Fruit fly (Drosophila melanogaster) whole organism, embryonic: ENCODE measurements around the gene CG13038.

ENCODE experiments used
- CG11560 ChIP-seq: fragments of 200-800 bp; sonication (Bioruptor generic); IDR thresholded peaks from 3 replicates; pipeline ENCODE4 v1.3.6; 2022; ENCODE audit warnings: missing biosample characterization, missing genetic modification characterization
- CG12155 ChIP-seq: fragments of 200-800 bp; sonication (Bioruptor generic); optimal IDR thresholded peaks from 3 replicates; lab custom pipeline; 2016; ENCODE audit warnings: missing biosample characterization, missing genetic modification characterization
- CG12391 ChIP-seq: fragments of 200-800 bp; sonication (Bioruptor generic); optimal IDR thresholded peaks from 3 replicates; lab custom pipeline; 2018; ENCODE audit warnings: missing biosample characterization, mild to moderate bottlenecking, missing genetic modification characterization, moderate library complexity
- CG12659 ChIP-seq: fragments of 200-800 bp; sonication (Bioruptor generic); optimal IDR thresholded peaks from 3 replicates; lab custom pipeline; 2017; ENCODE audit warnings: mild to moderate bottlenecking, missing biosample characterization, missing genetic modification reagents, missing genetic modification characterization
- CG12744 ChIP-seq: fragments of 200-800 bp; sonication (Bioruptor generic); optimal IDR thresholded peaks from 2 replicates; lab custom pipeline; 2016; ENCODE audit warnings: missing biosample characterization, missing genetic modification characterization
- CG15011 ChIP-seq: fragments of 200-800 bp; sonication (Bioruptor generic); optimal IDR thresholded peaks from 3 replicates; lab custom pipeline; 2018; ENCODE audit warnings: missing biosample characterization, mild to moderate bottlenecking, missing genetic modification characterization
- CG1603 ChIP-seq: fragments of 200-800 bp; sonication (Bioruptor generic); optimal IDR thresholded peaks from 2 replicates; lab custom pipeline; 2019; ENCODE audit warnings: missing biosample characterization, mild to moderate bottlenecking, missing genetic modification characterization, moderate library complexity
- CG17328 ChIP-seq: fragments of 200-800 bp; sonication (Bioruptor generic); IDR thresholded peaks from 2 replicates; pipeline ENCODE4 v1.3.6; 2022; ENCODE audit warnings: missing biosample characterization, missing genetic modification characterization
- CG2116 ChIP-seq: fragments of 200-800 bp; sonication (Bioruptor generic); optimal IDR thresholded peaks from 3 replicates; lab custom pipeline; 2018; ENCODE audit warnings: missing biosample characterization, mild to moderate bottlenecking, missing genetic modification characterization
- CG2875 ChIP-seq: fragments of 200-800 bp; sonication (Bioruptor generic); optimal IDR thresholded peaks from 2 replicates; lab custom pipeline; 2017; ENCODE audit warnings: missing biosample characterization, mild to moderate bottlenecking, missing genetic modification characterization, missing genetic modification reagents
- CG31441 ChIP-seq: fragments of 200-800 bp; sonication (Bioruptor generic); IDR thresholded peaks from 2 replicates; pipeline ENCODE4 v1.3.6; 2022; ENCODE audit warnings: missing biosample characterization, missing genetic modification characterization
- CG3163 ChIP-seq: fragments of 200-800 bp; sonication (Bioruptor generic); optimal IDR thresholded peaks from 3 replicates; lab custom pipeline; 2016; ENCODE audit warnings: missing biosample characterization, missing genetic modification characterization
- CG32532 ChIP-seq: fragments of 200-800 bp; sonication (Bioruptor generic); IDR thresholded peaks from 2 replicates; pipeline ENCODE4 v1.3.6; 2022; ENCODE audit warnings: missing biosample characterization, missing genetic modification characterization
- CG33213 ChIP-seq: fragments of 200-800 bp; sonication (Bioruptor generic); optimal IDR thresholded peaks from 3 replicates; lab custom pipeline; 2016; ENCODE audit warnings: missing biosample characterization, missing genetic modification characterization
- CG3847 ChIP-seq: fragments of 200-800 bp; sonication (Bioruptor generic); IDR thresholded peaks from 2 replicates; pipeline ENCODE4 v1.3.6; 2022; ENCODE audit warnings: missing biosample characterization, missing genetic modification characterization
- CG4617 ChIP-seq: fragments of 200-800 bp; sonication (Bioruptor generic); optimal IDR thresholded peaks from 3 replicates; lab custom pipeline; 2016; ENCODE audit warnings: missing biosample characterization, missing genetic modification characterization, borderline replicate concordance
- CG6254 ChIP-seq: fragments of 200-800 bp; sonication (Bioruptor generic); optimal IDR thresholded peaks from 3 replicates; lab custom pipeline; 2017; ENCODE audit warnings: mild to moderate bottlenecking, missing biosample characterization, missing genetic modification reagents, missing genetic modification characterization
- CG6791 ChIP-seq: fragments of 200-800 bp; sonication (Bioruptor generic); IDR thresholded peaks from 3 replicates; pipeline ENCODE4 v1.3.6; 2022; ENCODE audit warnings: missing biosample characterization, missing genetic modification characterization; ENCODE audit not compliant: partially characterized antibody
- CG7786 ChIP-seq: fragments of 200-800 bp; sonication (Bioruptor generic); optimal IDR thresholded peaks from 2 replicates; lab custom pipeline; 2016; ENCODE audit warnings: missing biosample characterization, missing genetic modification characterization
- CG8765 ChIP-seq: fragments of 200-800 bp; sonication (Bioruptor generic); IDR thresholded peaks from 2 replicates; pipeline ENCODE4 v1.3.6; 2022; ENCODE audit warnings: missing biosample characterization, missing genetic modification characterization
- CG9797 ChIP-seq: fragments of 200-800 bp; sonication (Bioruptor generic); optimal IDR thresholded peaks from 3 replicates; lab custom pipeline; 2018; ENCODE audit warnings: missing biosample characterization, mild to moderate bottlenecking, missing genetic modification characterization
- CHES-1-like ChIP-seq: fragments of 200-800 bp; sonication (Bioruptor generic); optimal IDR thresholded peaks from 2 replicates; lab custom pipeline; 2016; ENCODE audit warnings: missing biosample characterization, missing genetic modification characterization
- CoRest ChIP-seq: fragments of 200-800 bp; sonication (Bioruptor generic); optimal IDR thresholded peaks from 3 replicates; lab custom pipeline; 2018; ENCODE audit warnings: missing biosample characterization, mild to moderate bottlenecking, missing genetic modification characterization, moderate library complexity
- CrebB ChIP-seq: fragments of 200-800 bp; sonication (Bioruptor generic); optimal IDR thresholded peaks from 3 replicates; lab custom pipeline; 2018; ENCODE audit warnings: missing biosample characterization, mild to moderate bottlenecking, missing genetic modification characterization
- Doc2 ChIP-seq: fragments of 200-800 bp; sonication (Bioruptor generic); IDR thresholded peaks from 2 replicates; pipeline ENCODE4 v1.3.6; 2022; ENCODE audit warnings: missing biosample characterization, missing genetic modification characterization
- E2f1 ChIP-seq: fragments of 200-800 bp; sonication (Bioruptor generic); IDR thresholded peaks from 2 replicates; pipeline ENCODE4 v1.3.6; 2022; ENCODE audit warnings: missing biosample characterization, missing genetic modification characterization
- Ets65A ChIP-seq: fragments of 200-800 bp; sonication (Bioruptor generic); peaks from one replicate; lab custom pipeline; 2016; ENCODE audit warnings: missing biosample characterization, missing genetic modification characterization
- Ets97D ChIP-seq: fragments of 200-800 bp; sonication (Bioruptor generic); optimal IDR thresholded peaks from 3 replicates; lab custom pipeline; 2016; ENCODE audit warnings: missing biosample characterization, missing genetic modification characterization
- HLH54F ChIP-seq: fragments of 200-800 bp; sonication (Bioruptor generic); optimal IDR thresholded peaks from 3 replicates; lab custom pipeline; 2016; ENCODE audit warnings: missing biosample characterization, missing genetic modification characterization
- Optix ChIP-seq: fragments of 200-800 bp; sonication (Bioruptor generic); IDR thresholded peaks from 3 replicates; pipeline ENCODE4 v1.3.6; 2022; ENCODE audit warnings: missing biosample characterization, missing genetic modification characterization
- Ptx1 ChIP-seq: fragments of 200-800 bp; sonication (Bioruptor generic); IDR thresholded peaks from 2 replicates; pipeline ENCODE4 v1.3.6; 2022; ENCODE audit warnings: missing biosample characterization, missing genetic modification characterization
- Sin3A ChIP-seq: fragments of >200 bp; optimal IDR thresholded peaks from 2 replicates; lab custom pipeline; 2018
- ash1 ChIP-seq: fragments of 200-800 bp; sonication (Bioruptor generic); optimal IDR thresholded peaks from 2 replicates; lab custom pipeline; 2018; ENCODE audit warnings: missing biosample characterization, mild to moderate bottlenecking, missing genetic modification characterization
- caup ChIP-seq: fragments of 200-800 bp; sonication (Bioruptor generic); optimal IDR thresholded peaks from 3 replicates; lab custom pipeline; 2017; ENCODE audit warnings: missing biosample characterization, mild to moderate bottlenecking, missing genetic modification characterization, moderate library complexity; ENCODE audit not compliant: severe bottlenecking
- croc ChIP-seq: fragments of 200-800 bp; sonication (Bioruptor generic); conservative IDR thresholded peaks from 3 replicates; pipeline ENCODE4 v1.3.6; 2022; ENCODE audit warnings: missing biosample characterization, missing genetic modification characterization
- danr ChIP-seq: fragments of 200-800 bp; sonication (Bioruptor generic); IDR thresholded peaks from 2 replicates; pipeline ENCODE4 v1.3.6; 2022; ENCODE audit warnings: missing biosample characterization, missing genetic modification characterization
- ewg ChIP-seq: fragments of 200-800 bp; sonication (Bioruptor generic); optimal IDR thresholded peaks from 3 replicates; lab custom pipeline; 2017; ENCODE audit warnings: mild to moderate bottlenecking, missing biosample characterization, missing genetic modification reagents, missing genetic modification characterization
- eyg ChIP-seq: fragments of 200-800 bp; sonication (Bioruptor generic); optimal IDR thresholded peaks from 3 replicates; lab custom pipeline; 2016; ENCODE audit warnings: missing biosample characterization, missing genetic modification characterization
- ftz-f1 ChIP-seq: fragments of 200-800 bp; sonication (Bioruptor generic); optimal IDR thresholded peaks from 2 replicates; lab custom pipeline; 2016; ENCODE audit warnings: missing biosample characterization, missing genetic modification characterization
- gem ChIP-seq: fragments of 200-800 bp; sonication (Bioruptor generic); optimal IDR thresholded peaks from 2 replicates; lab custom pipeline; 2019; ENCODE audit warnings: missing biosample characterization, mild to moderate bottlenecking, missing genetic modification characterization, moderate library complexity
- gsb ChIP-seq: fragments of 200-800 bp; sonication (Bioruptor generic); IDR thresholded peaks from 2 replicates; pipeline ENCODE4 v1.3.6; 2022; ENCODE audit warnings: missing biosample characterization, missing genetic modification characterization
- hkb ChIP-seq, 2 experiments: fragments of 200-800 bp in 1 of 2; fragments of >200 bp in 1 of 2; sonication (Bioruptor generic) in 1 of 2; IDR thresholded peaks in 1 of 2; optimal IDR thresholded peaks in 1 of 2; 2 replicates each; pipeline versions ENCODE4 v1.3.6 to Lab custom; 2017 to 2022; ENCODE audit warnings: missing biosample characterization in 1 of 2, missing genetic modification characterization in 1 of 2
- knrl ChIP-seq: fragments of 200-800 bp; sonication (Bioruptor generic); IDR thresholded peaks from 3 replicates; pipeline ENCODE4 v1.3.6; 2022; ENCODE audit warnings: missing biosample characterization, missing genetic modification characterization; ENCODE audit not compliant: partially characterized antibody
- nau ChIP-seq: fragments of 200-800 bp; sonication (Bioruptor generic); optimal IDR thresholded peaks from 3 replicates; lab custom pipeline; 2017; ENCODE audit warnings: missing biosample characterization, mild to moderate bottlenecking, missing genetic modification characterization, missing genetic modification reagents
- pita ChIP-seq: fragments of 200-800 bp; sonication (Bioruptor generic); optimal IDR thresholded peaks from 2 replicates; lab custom pipeline; 2017; ENCODE audit warnings: missing biosample characterization, mild to moderate bottlenecking, missing genetic modification characterization
- pros ChIP-seq: fragments of 200-800 bp; sonication (Bioruptor generic); optimal IDR thresholded peaks from 3 replicates; lab custom pipeline; 2019; ENCODE audit warnings: missing biosample characterization, mild to moderate bottlenecking, missing genetic modification characterization, moderate library complexity
- ranshi ChIP-seq: fragments of 200-800 bp; sonication (Bioruptor generic); IDR thresholded peaks from 2 replicates; pipeline ENCODE4 v1.3.6; 2022; ENCODE audit warnings: missing biosample characterization, missing genetic modification characterization
- run ChIP-seq: fragments of 200-800 bp; sonication (Bioruptor generic); optimal IDR thresholded peaks from 3 replicates; lab custom pipeline; 2018; ENCODE audit warnings: missing biosample characterization, mild to moderate bottlenecking, missing genetic modification characterization
- slbo ChIP-seq: fragments of 200-800 bp; sonication (Bioruptor generic); IDR thresholded peaks from 2 replicates; pipeline ENCODE4 v1.3.6; 2022; ENCODE audit warnings: missing biosample characterization, missing genetic modification characterization
- vfl ChIP-seq: fragments of 200-800 bp; sonication (Bioruptor generic); optimal IDR thresholded peaks from 2 replicates; lab custom pipeline; 2016; ENCODE audit warnings: missing biosample characterization, missing genetic modification characterization

CG13038 gene

dm6 chr3L:16328207-16328891, 656 bp upstream of the CG13038 start, which contains the start of gene CG13058 (continued):
- TF ChIP-seq CG12155 (GFP tag; lab: Kevin White, UChicago): peak; percentile 29
- TF ChIP-seq Ptx1 (GFP tag; lab: Robert Waterston, UW): peak; percentile 64
- TF ChIP-seq CG1603 (tag; lab: Kevin White, UChicago): peak; percentile 28
- peak; percentile 14 for TF ChIP-seq vfl (GFP tag; lab: Kevin White, UChicago)
- TF ChIP-seq CG17328 (GFP tag; lab: Robert Waterston, UW): peak; percentile 71; the same call in 1 of the 2 replicates
- no peak for TF ChIP-seq CG2875 (GFP tag; lab: Kevin White, UChicago)
- TF ChIP-seq danr (GFP tag; lab: Robert Waterston, UW): no peak
- TF ChIP-seq gem (tag; lab: Kevin White, UChicago): peak; percentile 80
- TF ChIP-seq HLH54F (GFP tag; lab: Kevin White, UChicago): peak; percentile 64
- peak; percentile 70 for TF ChIP-seq CG12659 (GFP tag; lab: Kevin White, UChicago)
- 0 out of 2 replicates have a peak, but pooled peaks have one; percentile 42 for TF ChIP-seq CG31441
- TF ChIP-seq CG33213 (GFP tag; lab: Kevin White, UChicago): no peak
- no peak for TF ChIP-seq CG12391 (tag; lab: Kevin White, UChicago)
- TF ChIP-seq CG3163 (GFP tag; lab: Kevin White, UChicago): no peak
- no peak for TF ChIP-seq Sin3A (lab: Kevin White, UChicago)
- TF ChIP-seq Doc2 (GFP tag; lab: Robert Waterston, UW): peak; percentile 15; the same call in 1 of the 2 replicates
- peak; percentile 45 for TF ChIP-seq Ets65A
- TF ChIP-seq CG9797 (GFP tag; lab: Kevin White, UChicago): no peak
- peak; percentile 55; the same call in 1 of the 3 replicates for TF ChIP-seq Optix (GFP tag; lab: Robert Waterston, UW)
- 0 out of 3 replicates have a peak, but pooled peaks have one; percentile 41 for TF ChIP-seq CG11560
- TF ChIP-seq CG4617 (GFP tag; lab: Kevin White, UChicago): no peak
- no peak for TF ChIP-seq CG2116
- TF ChIP-seq CoRest: peak; percentile 80
- peak; percentile 52; the same call in 1 of the 2 replicates for TF ChIP-seq gsb (GFP tag; lab: Robert Waterston, UW)
- no peak for TF ChIP-seq croc
- no peak for TF ChIP-seq eyg (GFP tag; lab: Kevin White, UChicago)
- no peak for TF ChIP-seq CG32532 (GFP tag; lab: Robert Waterston, UW)
- no peak for TF ChIP-seq Ets97D
- TF ChIP-seq CG6254 (GFP tag; lab: Kevin White, UChicago): no peak
- peak; percentile 13 for TF ChIP-seq CG15011 (GFP tag; lab: Kevin White, UChicago)
- peak; percentile 32 for TF ChIP-seq run (tag; lab: Kevin White, UChicago)
- peak; percentile 56 for TF ChIP-seq nau (GFP tag; lab: Kevin White, UChicago)
- no peak for TF ChIP-seq CG12744 (GFP tag; lab: Kevin White, UChicago)
- TF ChIP-seq ash1 (GFP tag; lab: Kevin White, UChicago): no peak
- TF ChIP-seq E2f1 (GFP tag; lab: Robert Waterston, UW): no peak
- peak; percentile 79 for TF ChIP-seq slbo (GFP tag; lab: Robert Waterston, UW)
- TF ChIP-seq CHES-1-like: peak; percentile 59
- no peak for TF ChIP-seq CG6791 (GFP tag; lab: Robert Waterston, UW)
- peak; percentile 3 for TF ChIP-seq ewg (GFP tag; lab: Kevin White, UChicago)
- TF ChIP-seq ranshi (GFP tag; lab: Robert Waterston, UW): peak; percentile 73
- peak; percentile 62 for TF ChIP-seq caup
- TF ChIP-seq knrl (GFP tag; lab: Robert Waterston, UW): no peak
- no peak for TF ChIP-seq hkb (optimal IDR thresholded peaks at IDR 0.05; lab: Kevin White, UChicago)
- TF ChIP-seq hkb (GFP tag; IDR thresholded peaks at IDR 0.05; lab: Robert Waterston, UW): peak; percentile 62
- TF ChIP-seq CG3847 (GFP tag; lab: Robert Waterston, UW): peak; percentile 77
- peak; percentile 31 for TF ChIP-seq CrebB
- no peak for TF ChIP-seq CG8765 (GFP tag; lab: Robert Waterston, UW)
- TF ChIP-seq pita (GFP tag; lab: Kevin White, UChicago): no peak
- peak; percentile 61 for TF ChIP-seq CG7786 (GFP tag; lab: Kevin White, UChicago)
- no peak for TF ChIP-seq ftz-f1 (GFP tag; lab: Kevin White, UChicago)
- no peak for TF ChIP-seq pros
